Fruit fly (Drosophila melanogaster) whole organism, embryonic: Measurements from ENCODE around the gene CG12659.
A peak's percentile ranks its signal among the peaks of the same experiment; 100 is the strongest.

ENCODE experiments used
- BtbVII ChIP-seq: fragments of 200-800 bp; sonication (Bioruptor generic); optimal IDR thresholded peaks from 3 replicates; lab custom pipeline; 2017; ENCODE audit warnings: missing biosample characterization, mild to moderate bottlenecking, missing genetic modification characterization
- CG11456 ChIP-seq: fragments of 200-800 bp; sonication (Bioruptor generic); IDR thresholded peaks from 3 replicates; pipeline ENCODE4 v1.3.6; 2022; ENCODE audit warnings: missing biosample characterization, missing genetic modification characterization
- CG14050 ChIP-seq: fragments of 200-800 bp; sonication (Bioruptor generic); IDR thresholded peaks from 3 replicates; pipeline ENCODE4 v1.3.6; 2022; ENCODE audit warnings: missing biosample characterization, missing genetic modification characterization
- CG14441 ChIP-seq: fragments of 200-800 bp; sonication (Bioruptor generic); IDR thresholded peaks from 2 replicates; pipeline ENCODE4 v1.3.6; 2022; ENCODE audit warnings: missing biosample characterization, missing genetic modification characterization
- CG1602 ChIP-seq: fragments of 200-800 bp; sonication (Bioruptor generic); optimal IDR thresholded peaks from 3 replicates; lab custom pipeline; 2016; ENCODE audit warnings: missing biosample characterization, missing genetic modification characterization
- CG17568 ChIP-seq: fragments of 200-800 bp; sonication (Bioruptor generic); optimal IDR thresholded peaks from 2 replicates; lab custom pipeline; 2018; ENCODE audit warnings: missing biosample characterization, mild to moderate bottlenecking, missing genetic modification characterization, moderate library complexity
- CG17912 ChIP-seq: fragments of 200-800 bp; sonication (Bioruptor generic); optimal IDR thresholded peaks from 2 replicates; lab custom pipeline; 2018; ENCODE audit warnings: missing biosample characterization, mild to moderate bottlenecking, missing genetic modification characterization
- CG3838 ChIP-seq: fragments of 200-800 bp; sonication (Bioruptor generic); optimal IDR thresholded peaks from 3 replicates; lab custom pipeline; 2016; ENCODE audit warnings: missing biosample characterization, missing genetic modification characterization
- CG4854 ChIP-seq: fragments of 200-800 bp; sonication (Bioruptor generic); optimal IDR thresholded peaks from 2 replicates; lab custom pipeline; 2016; ENCODE audit warnings: missing biosample characterization, missing genetic modification characterization, inconsistent platforms
- CG5180 ChIP-seq: fragments of 200-800 bp; sonication (Bioruptor generic); optimal IDR thresholded peaks from 3 replicates; lab custom pipeline; 2017; ENCODE audit warnings: missing biosample characterization, missing genetic modification characterization, mild to moderate bottlenecking, moderate library complexity, missing genetic modification reagents
- CG7357 ChIP-seq: fragments of 200-800 bp; sonication (Bioruptor generic); IDR thresholded peaks from 3 replicates; pipeline ENCODE4 v1.3.6; 2022; ENCODE audit warnings: missing biosample characterization, missing genetic modification characterization
- CG7372 ChIP-seq: fragments of 200-800 bp; sonication (Bioruptor generic); IDR thresholded peaks from 2 replicates; pipeline ENCODE4 v1.3.6; 2022; ENCODE audit warnings: missing biosample characterization, missing genetic modification characterization
- CG7556 ChIP-seq: fragments of 200-800 bp; sonication (Bioruptor generic); optimal IDR thresholded peaks from 2 replicates; lab custom pipeline; 2017; ENCODE audit warnings: missing biosample characterization, mild to moderate bottlenecking, missing genetic modification characterization
- CG7928 ChIP-seq: fragments of 200-800 bp; sonication (Bioruptor generic); optimal IDR thresholded peaks from 2 replicates; lab custom pipeline; 2017; ENCODE audit warnings: missing biosample characterization, mild to moderate bottlenecking, missing genetic modification characterization
- CG8290 ChIP-seq, 3 experiments: fragments of 200-800 bp; sonication (Bioruptor generic); optimal IDR thresholded peaks; 2 replicates each; lab custom pipeline; 2016 to 2019; ENCODE audit warnings: missing biosample characterization in 3 of 3, missing genetic modification characterization in 3 of 3, mild to moderate bottlenecking in 2 of 3, moderate library complexity in 1 of 3
- Chrac-16 ChIP-seq: fragments of 200-800 bp; sonication (Bioruptor generic); optimal IDR thresholded peaks from 3 replicates; lab custom pipeline; 2016; ENCODE audit warnings: missing biosample characterization, missing genetic modification characterization
- Dip3 ChIP-seq: fragments of 200-800 bp; sonication (Bioruptor generic); optimal IDR thresholded peaks from 3 replicates; lab custom pipeline; 2016; ENCODE audit warnings: missing biosample characterization, missing genetic modification characterization
- Doc3 ChIP-seq: fragments of 200-800 bp; sonication (Bioruptor generic); IDR thresholded peaks from 3 replicates; pipeline ENCODE4 v1.3.6; 2022; ENCODE audit warnings: missing biosample characterization, missing genetic modification characterization; ENCODE audit not compliant: partially characterized antibody
- Eip74EF ChIP-seq, 2 experiments: fragments of 200-800 bp in 1 of 2; fragments of >200 bp in 1 of 2; sonication (Bioruptor generic) in 1 of 2; optimal IDR thresholded peaks; 2 replicates each; lab custom pipeline; 2017 to 2019; ENCODE audit warnings: missing biosample characterization in 2 of 2, missing genetic modification characterization in 2 of 2, mild to moderate bottlenecking in 1 of 2, moderate library complexity in 1 of 2
- Hsf ChIP-seq: fragments of 200-800 bp; sonication (Bioruptor generic); optimal IDR thresholded peaks from 3 replicates; lab custom pipeline; 2016; ENCODE audit warnings: missing biosample characterization, missing genetic modification characterization
- NFAT ChIP-seq: fragments of 200-800 bp; sonication (Bioruptor generic); IDR thresholded peaks from 2 replicates; pipeline ENCODE4 v1.3.6; 2022; ENCODE audit warnings: missing biosample characterization, missing genetic modification characterization
- Sry-δ ChIP-seq: fragments of 200-800 bp; sonication (Bioruptor generic); optimal IDR thresholded peaks from 2 replicates; lab custom pipeline; 2016; ENCODE audit warnings: missing biosample characterization, missing genetic modification characterization
- Stat92E ChIP-seq, 3 experiments: fragments of >200 bp in 2 of 3; fragments of 200-800 bp in 1 of 3; sonication (Bioruptor generic) in 1 of 3; optimal IDR thresholded peaks; 2 replicates each; lab custom pipeline; 2017 to 2019; ENCODE audit warnings: missing biosample characterization in 3 of 3, missing genetic modification characterization in 3 of 3, mild to moderate bottlenecking in 1 of 3, moderate library complexity in 1 of 3
- Tbp ChIP-seq: fragments of >200 bp; optimal IDR thresholded peaks from 2 replicates; lab custom pipeline; 2018; ENCODE audit warnings: missing biosample characterization, missing genetic modification characterization
- Trl ChIP-seq, 3 experiments: fragments of >200 bp in 2 of 3; fragments of 200-800 bp in 1 of 3; sonication (Bioruptor generic) in 1 of 3; optimal IDR thresholded peaks; 2 replicates in 1 of 3; 3 replicates in 2 of 3; lab custom pipeline; 2016 to 2017; ENCODE audit warnings: missing biosample characterization in 1 of 3, missing genetic modification characterization in 1 of 3
- Vsx1 ChIP-seq: fragments of 200-800 bp; sonication (Bioruptor generic); optimal IDR thresholded peaks from 2 replicates; lab custom pipeline; 2017; ENCODE audit warnings: missing biosample characterization, mild to moderate bottlenecking, missing genetic modification characterization, missing genetic modification reagents
- al ChIP-seq: fragments of 200-800 bp; sonication (Bioruptor generic); IDR thresholded peaks from 2 replicates; pipeline ENCODE4 v1.3.6; 2022; ENCODE audit warnings: missing biosample characterization, missing genetic modification characterization
- az2 ChIP-seq: fragments of 200-800 bp; sonication (Bioruptor generic); optimal IDR thresholded peaks from 3 replicates; lab custom pipeline; 2016; ENCODE audit warnings: missing biosample characterization, missing genetic modification characterization
- cas ChIP-seq: fragments of 200-800 bp; sonication (Bioruptor generic); IDR thresholded peaks from 2 replicates; pipeline ENCODE4 v1.3.6; 2022; ENCODE audit warnings: missing biosample characterization, missing genetic modification characterization
- cwo ChIP-seq: fragments of 200-800 bp; sonication (Bioruptor generic); optimal IDR thresholded peaks from 3 replicates; lab custom pipeline; 2017; ENCODE audit warnings: missing biosample characterization, missing genetic modification characterization, mild to moderate bottlenecking, moderate library complexity, missing genetic modification reagents
- dmrt99B ChIP-seq: fragments of 200-800 bp; sonication (Bioruptor generic); optimal IDR thresholded peaks from 2 replicates; lab custom pipeline; 2018; ENCODE audit warnings: missing biosample characterization, mild to moderate bottlenecking, missing genetic modification characterization, moderate library complexity
- fd96Cb ChIP-seq: fragments of 200-800 bp; sonication (Bioruptor generic); optimal IDR thresholded peaks from 2 replicates; lab custom pipeline; 2018; ENCODE audit warnings: missing biosample characterization, mild to moderate bottlenecking, missing genetic modification characterization, moderate library complexity
- hb ChIP-seq: fragments of 200-800 bp; sonication (Bioruptor generic); IDR thresholded peaks from 3 replicates; pipeline ENCODE4 v1.3.6; 2022; ENCODE audit warnings: missing biosample characterization, missing genetic modification characterization; ENCODE audit not compliant: partially characterized antibody
- insv ChIP-seq, 2 experiments: fragments of 200-800 bp; sonication (Bioruptor generic); optimal IDR thresholded peaks; 3 replicates each; lab custom pipeline; 2016 to 2018; ENCODE audit warnings: missing biosample characterization in 2 of 2, missing genetic modification characterization in 2 of 2
- klu ChIP-seq: fragments of 200-800 bp; sonication (Bioruptor generic); IDR thresholded peaks from 2 replicates; pipeline ENCODE4 v1.3.6; 2022; ENCODE audit warnings: missing biosample characterization, missing genetic modification characterization
- lmd ChIP-seq: fragments of 200-800 bp; sonication (Bioruptor generic); IDR thresholded peaks from 2 replicates; pipeline ENCODE4 v1.3.6; 2022; ENCODE audit warnings: missing biosample characterization, missing genetic modification characterization
- luna ChIP-seq: fragments of 200-800 bp; sonication (Bioruptor generic); optimal IDR thresholded peaks from 2 replicates; lab custom pipeline; 2016; ENCODE audit warnings: missing biosample characterization, missing genetic modification characterization
- nerfin-1 ChIP-seq: fragments of 200-800 bp; sonication (Bioruptor generic); optimal IDR thresholded peaks from 3 replicates; lab custom pipeline; 2019; ENCODE audit warnings: missing biosample characterization, mild to moderate bottlenecking, missing genetic modification characterization, moderate library complexity
- nmo ChIP-seq: fragments of 200-800 bp; sonication (Bioruptor generic); optimal IDR thresholded peaks from 2 replicates; lab custom pipeline; 2018; ENCODE audit warnings: missing biosample characterization, mild to moderate bottlenecking, missing genetic modification characterization, moderate library complexity
- onecut ChIP-seq: fragments of 200-800 bp; sonication (Bioruptor generic); IDR thresholded peaks from 2 replicates; pipeline ENCODE4 v1.3.6; 2022; ENCODE audit warnings: missing biosample characterization, missing genetic modification characterization
- pan ChIP-seq, 4 experiments: fragments of >200 bp in 3 of 4; fragments of 200-800 bp in 1 of 4; sonication (Bioruptor generic) in 1 of 4; optimal IDR thresholded peaks in 3 of 4; IDR thresholded peaks in 1 of 4; 2 replicates each; pipeline versions ENCODE4 v1.3.6 to Lab custom; 2017 to 2022; ENCODE audit warnings: missing biosample characterization in 2 of 4, missing genetic modification characterization in 2 of 4, mixed read lengths in 1 of 4
- sens-2 ChIP-seq: fragments of 200-800 bp; sonication (Bioruptor generic); IDR thresholded peaks from 2 replicates; pipeline ENCODE4 v1.3.6; 2022; ENCODE audit warnings: missing biosample characterization, missing genetic modification characterization
- sna ChIP-seq: fragments of 200-800 bp; sonication (Bioruptor generic); IDR thresholded peaks from 2 replicates; pipeline ENCODE4 v1.3.6; 2022; ENCODE audit warnings: missing biosample characterization, missing genetic modification characterization; ENCODE audit not compliant: partially characterized antibody
- sr ChIP-seq: fragments of 200-800 bp; sonication (Bioruptor generic); IDR thresholded peaks from 3 replicates; pipeline ENCODE4 v1.3.6; 2022; ENCODE audit warnings: missing biosample characterization, missing genetic modification characterization
- stwl ChIP-seq: fragments of 200-800 bp; sonication (Bioruptor generic); optimal IDR thresholded peaks from 3 replicates; lab custom pipeline; 2018; ENCODE audit warnings: missing biosample characterization, mild to moderate bottlenecking, missing genetic modification characterization, moderate library complexity
- sug ChIP-seq: fragments of 200-800 bp; optimal IDR thresholded peaks from 2 replicates; lab custom pipeline; 2019; ENCODE audit warnings: missing biosample characterization, mild to moderate bottlenecking, missing genetic modification characterization, moderate library complexity
- usp ChIP-seq: fragments of >200 bp; optimal IDR thresholded peaks from 2 replicates; lab custom pipeline; 2017; ENCODE audit warnings: missing biosample characterization, missing genetic modification characterization
- zfh1 ChIP-seq: fragments of 200-800 bp; sonication (Bioruptor generic); IDR thresholded peaks from 3 replicates; pipeline ENCODE4 v1.3.6; 2022; ENCODE audit warnings: missing biosample characterization, missing genetic modification characterization

The CG12659 gene

DNA sequence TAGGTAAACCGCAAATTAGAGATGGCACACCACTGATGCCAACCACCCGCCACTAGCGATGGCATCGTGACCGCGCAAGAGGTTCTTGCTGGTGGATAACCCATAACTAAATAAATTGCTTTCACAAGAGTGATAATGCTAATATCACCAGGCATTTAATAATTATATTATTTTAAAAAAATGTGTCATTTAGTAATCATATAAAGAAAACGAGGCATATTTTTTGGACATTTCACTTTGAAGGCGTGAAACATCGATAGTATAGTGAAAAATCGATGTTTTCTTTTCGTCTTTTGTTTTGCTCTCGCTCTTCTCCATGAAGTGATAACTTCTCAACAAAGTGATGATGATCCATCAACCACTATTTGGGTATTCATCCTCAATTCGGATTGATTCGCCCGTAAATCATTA lies 32.8 kb downstream of the CG12659 start, which contains the start of gene IntS4 (continued):
- TF ChIP-seq nerfin-1 (tag; lab: Kevin White, UChicago) (peak; percentile 57), sug (tag; lab: Kevin White, UChicago) (peak; percentile 79), BtbVII (GFP tag; lab: Kevin White, UChicago) (peak; percentile 17), Dip3 (GFP tag; lab: Kevin White, UChicago) (peak; percentile 42), CG14441 (GFP tag; lab: Robert Waterston, UW) (peak; percentile 68), zfh1 (peak; percentile 50; the same call in 1 of the 3 replicates), fd96Cb (tag; lab: Kevin White, UChicago) (peak; percentile 34), Doc3 (GFP tag; lab: Robert Waterston, UW) (peak; percentile 96), Trl (optimal IDR thresholded peaks at IDR 0.05; lab: Kevin White, UChicago) (no peak), Trl (GFP tag; optimal IDR thresholded peaks at IDR 0.05; lab: Kevin White, UChicago) (no peak), Eip74EF (GFP tag; optimal IDR thresholded peaks at IDR 0.05; lab: Kevin White, UChicago) (no peak), Vsx1 (GFP tag; lab: Kevin White, UChicago) (peak; percentile 41), CG17912 (no peak), CG17568 (peak; percentile 41), CG7556 (GFP tag; lab: Kevin White, UChicago) (peak; percentile 60), lmd (GFP tag; lab: Robert Waterston, UW) (peak; percentile 69; the same call in 1 of the 2 replicates), CG5180 (no peak), CG7928 (peak; percentile 19), sens-2 (no peak), NFAT (GFP tag; lab: Robert Waterston, UW) (peak; percentile 63), cwo (peak; percentile 37), nmo (GFP tag; lab: Kevin White, UChicago) (peak; percentile 80), klu (GFP tag; lab: Robert Waterston, UW) (no peak; the same call in 1 of the 2 replicates), al (GFP tag; lab: Robert Waterston, UW) (peak; percentile 47), pan (optimal IDR thresholded peaks at IDR 0.05; lab: Kevin White, UChicago) (no peak), pan (GFP tag; optimal IDR thresholded peaks at IDR 0.05 in 1 of 2, IDR thresholded peaks at IDR 0.05 in 1 of 2) (peak in 1 of 2 experiments; percentile 54), stwl (tag; lab: Kevin White, UChicago) (peak; percentile 34), cas (GFP tag; lab: Robert Waterston, UW) (peak; percentile 56; the same call in 1 of the 2 replicates), Chrac-16 (GFP tag; lab: Kevin White, UChicago) (peak; percentile 70), CG3838 (GFP tag; lab: Kevin White, UChicago) (peak; percentile 5), CG8290 (GFP tag; optimal IDR thresholded peaks at IDR 0.05; lab: Kevin White, UChicago) (peak; percentile 62), CG8290 (tag; optimal IDR thresholded peaks at IDR 0.05; lab: Kevin White, UChicago) (peak; percentile 11 to 57), hb (GFP tag; lab: Robert Waterston, UW) (peak; percentile 87), Sry-δ (GFP tag; lab: Kevin White, UChicago) (peak; percentile 87), CG14050 (GFP tag; lab: Robert Waterston, UW) (no peak), Tbp (GFP tag; lab: Kevin White, UChicago) (no peak), sna (GFP tag; lab: Robert Waterston, UW) (peak; percentile 95), az2 (peak; percentile 59), insv (GFP tag; optimal IDR thresholded peaks at IDR 0.05; lab: Kevin White, UChicago) (peak in 1 of 2 experiments; percentile 31), luna (GFP tag; lab: Kevin White, UChicago) (peak; percentile 15), usp (GFP tag; lab: Kevin White, UChicago) (no peak), CG7357 (no peak), dmrt99B (tag; lab: Kevin White, UChicago) (no peak), CG11456 (GFP tag; lab: Robert Waterston, UW) (peak; percentile 75; the same call in 2 of the 3 replicates), Hsf (GFP tag; lab: Kevin White, UChicago) (peak; percentile 55), CG1602 (GFP tag; lab: Kevin White, UChicago) (peak; percentile 46), CG7372 (GFP tag; lab: Robert Waterston, UW) (0 out of 2 replicates have a peak, but pooled peaks have one; percentile 36), CG4854 (GFP tag; lab: Kevin White, UChicago) (peak; percentile 39), sr (GFP tag; lab: Robert Waterston, UW) (no peak), Stat92E (GFP tag; optimal IDR thresholded peaks at IDR 0.05; lab: Kevin White, UChicago) (peak in 1 of 3 experiments; percentile 39), onecut (GFP tag; lab: Robert Waterston, UW) (peak; percentile 57)
